Worm (Caenorhabditis elegans) whole organism, L2 larva: Measurements from ENCODE around the gene orc-5.

Experiments used
- C34F6.9 ChIP-seq: fragments of 150-350 bp; optimal IDR thresholded peaks from 2 replicates; lab custom pipeline; 2014; ENCODE audit warnings: missing biosample characterization, missing genetic modification characterization
- R02D3.7 ChIP-seq: fragments of 150-350 bp; optimal IDR thresholded peaks from 2 replicates; lab custom pipeline; 2014; ENCODE audit warnings: missing biosample characterization, missing genetic modification characterization
- Y55F3AM.14 ChIP-seq: fragments of 200-800 bp; sonication (Bioruptor generic); optimal IDR thresholded peaks from 2 replicates; lab custom pipeline; 2018; ENCODE audit warnings: mild to moderate bottlenecking, missing genetic modification characterization, missing compliant biosample characterization
- alr-1 ChIP-seq: fragments of 150-350 bp; optimal IDR thresholded peaks from 2 replicates; lab custom pipeline; 2014; ENCODE audit warnings: missing biosample characterization, missing genetic modification characterization
- aly-2 ChIP-seq: fragments of 150-350 bp; optimal IDR thresholded peaks from 2 replicates; lab custom pipeline; 2014; ENCODE audit warnings: missing biosample characterization, missing genetic modification characterization
- ama-1 ChIP-seq: fragments of 150-350 bp; optimal IDR thresholded peaks from 2 replicates; lab custom pipeline; 2018; ENCODE audit warnings: inconsistent platforms
- blmp-1 ChIP-seq: sonication (generic microtip); optimal IDR thresholded peaks from 2 replicates; lab custom pipeline; 2017; ENCODE audit warnings: missing genetic modification characterization, mild to moderate bottlenecking, missing compliant biosample characterization, antibody characterized with exemption, moderate library complexity; ENCODE audit not compliant: insufficient read depth
- ceh-16 ChIP-seq: fragments of 150-350 bp; optimal IDR thresholded peaks from 2 replicates; lab custom pipeline; 2014; ENCODE audit warnings: missing biosample characterization, missing genetic modification characterization
- crh-2 ChIP-seq: sonication (generic microtip); optimal IDR thresholded peaks from 2 replicates; lab custom pipeline; 2017; ENCODE audit warnings: missing biosample characterization, missing genetic modification characterization
- dmd-4 ChIP-seq: sonication (generic microtip); optimal IDR thresholded peaks from 2 replicates; lab custom pipeline; 2017; ENCODE audit warnings: missing biosample characterization, missing genetic modification characterization
- egl-27 ChIP-seq: sonication (generic microtip); optimal IDR thresholded peaks from 3 replicates; lab custom pipeline; 2017; ENCODE audit warnings: missing biosample characterization, missing genetic modification reagents, missing genetic modification characterization
- elt-1 ChIP-seq: fragments of 150-350 bp; optimal IDR thresholded peaks from 2 replicates; lab custom pipeline; 2014; ENCODE audit warnings: missing biosample characterization, missing genetic modification characterization
- elt-3 ChIP-seq: sonication (generic microtip); optimal IDR thresholded peaks from 2 replicates; lab custom pipeline; 2017; ENCODE audit warnings: missing biosample characterization, missing genetic modification characterization
- gmeb-1 ChIP-seq: fragments of 150-350 bp; optimal IDR thresholded peaks from 2 replicates; lab custom pipeline; 2014; ENCODE audit warnings: missing biosample characterization, missing genetic modification characterization
- lin-13 ChIP-seq: fragments of 150-350 bp; optimal IDR thresholded peaks from 2 replicates; lab custom pipeline; 2014; ENCODE audit warnings: missing biosample characterization, missing genetic modification reagents, missing genetic modification characterization
- lsy-2 ChIP-seq, 2 experiments: fragments of 150-350 bp in 1 of 2; sonication (generic microtip) in 1 of 2; optimal IDR thresholded peaks; 2 replicates each; lab custom pipeline; 2014 to 2017; ENCODE audit warnings: missing biosample characterization in 2 of 2, missing genetic modification characterization in 2 of 2
- mab-5 ChIP-seq: fragments of 150-350 bp; optimal IDR thresholded peaks from 2 replicates; lab custom pipeline; 2014; ENCODE audit warnings: missing biosample characterization, missing genetic modification characterization
- mbf-1 ChIP-seq: sonication (generic microtip); optimal IDR thresholded peaks from 2 replicates; lab custom pipeline; 2017; ENCODE audit warnings: missing biosample characterization, missing genetic modification characterization
- nhr-11 ChIP-seq: fragments of 150-350 bp; optimal IDR thresholded peaks from 2 replicates; lab custom pipeline; 2014; ENCODE audit warnings: missing biosample characterization, missing genetic modification characterization
- nhr-21 ChIP-seq: fragments of 150-350 bp; optimal IDR thresholded peaks from 2 replicates; lab custom pipeline; 2014; ENCODE audit warnings: missing biosample characterization, missing genetic modification characterization
- nhr-23 ChIP-seq: fragments of 150-350 bp; optimal IDR thresholded peaks from 2 replicates; lab custom pipeline; 2014; ENCODE audit warnings: missing biosample characterization, missing genetic modification reagents, missing genetic modification characterization
- nhr-25 ChIP-seq: fragments of 150-350 bp; sonication (generic microtip); optimal IDR thresholded peaks from 3 replicates; lab custom pipeline; 2014; ENCODE audit warnings: missing biosample characterization, missing genetic modification characterization
- nhr-6 ChIP-seq: fragments of 150-350 bp; optimal IDR thresholded peaks from 2 replicates; lab custom pipeline; 2014; ENCODE audit warnings: missing biosample characterization, missing genetic modification characterization
- peb-1 ChIP-seq: fragments of 150-350 bp; optimal IDR thresholded peaks from 2 replicates; lab custom pipeline; 2014; ENCODE audit warnings: missing biosample characterization, missing genetic modification characterization
- sem-4 ChIP-seq: fragments of 150-350 bp; optimal IDR thresholded peaks from 2 replicates; lab custom pipeline; 2014; ENCODE audit warnings: missing biosample characterization, missing genetic modification reagents, missing genetic modification characterization
- sma-3 ChIP-seq: sonication (generic microtip); optimal IDR thresholded peaks from 2 replicates; lab custom pipeline; 2016; ENCODE audit warnings: missing genetic modification reagents, missing genetic modification characterization, missing compliant biosample characterization
- sma-9 ChIP-seq, 2 experiments: fragments of 150-350 bp in 1 of 2; sonication (generic microtip) in 1 of 2; optimal IDR thresholded peaks; 2 replicates each; lab custom pipeline; 2014 to 2016; ENCODE audit warnings: missing genetic modification characterization in 2 of 2, mild to moderate bottlenecking in 1 of 2, missing biosample characterization in 1 of 2, missing compliant biosample characterization in 1 of 2, missing genetic modification reagents in 1 of 2, moderate library complexity in 1 of 2
- snpc-4 ChIP-seq: fragments of 150-350 bp; optimal IDR thresholded peaks from 2 replicates; lab custom pipeline; 2014; ENCODE audit warnings: missing biosample characterization, missing genetic modification characterization
- ztf-1 ChIP-seq: fragments of 200-800 bp; sonication (Bioruptor generic); conservative IDR thresholded peaks from 2 replicates; pipeline ENCODE4 v1.3.6; 2022; ENCODE audit warnings: missing genetic modification characterization, missing compliant biosample characterization
- ztf-11 ChIP-seq: sonication (generic microtip); optimal IDR thresholded peaks from 2 replicates; lab custom pipeline; 2017; ENCODE audit warnings: missing biosample characterization, missing genetic modification characterization
- ztf-4 ChIP-seq: fragments of 150-350 bp; optimal IDR thresholded peaks from 2 replicates; lab custom pipeline; 2014; ENCODE audit warnings: missing biosample characterization, missing genetic modification characterization

Gene orc-5

DNA sequence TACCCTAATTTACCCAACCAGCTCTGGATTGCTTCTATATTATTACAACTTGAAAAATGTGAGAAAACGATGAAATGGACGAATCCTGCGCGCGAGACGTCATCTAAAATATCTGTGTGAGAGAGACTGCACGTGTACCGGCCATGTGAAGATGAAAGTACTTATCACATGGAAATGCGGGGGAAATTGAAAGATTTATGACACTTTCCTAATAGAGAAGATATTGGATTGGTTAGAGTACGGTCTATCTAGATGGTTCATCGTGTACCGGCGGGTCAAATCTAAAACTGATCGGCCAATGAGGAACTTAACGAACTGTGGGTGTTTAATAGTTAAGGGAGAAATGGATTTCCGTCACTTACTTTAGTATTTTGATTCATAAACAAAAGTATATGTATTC, 47.6 kb upstream of the orc-5 start (continued):
- TF ChIP-seq elt-1 (tag; lab: Kevin White, UChicago) (no peak), Y55F3AM.14 (GFP tag; lab: Kevin White, UChicago) (peak; percentile 5), ztf-4 (tag; lab: Kevin White, UChicago) (no peak), sem-4 (no peak), dmd-4 (tag; lab: Kevin White, UChicago) (no peak), nhr-11 (tag; lab: Kevin White, UChicago) (no peak), snpc-4 (tag; lab: Kevin White, UChicago) (no peak), nhr-21 (peak; percentile 92), ceh-16 (tag; lab: Kevin White, UChicago) (no peak), sma-3 (GFP tag; lab: Kevin White, UChicago) (peak; percentile 82), egl-27 (tag; lab: Kevin White, UChicago) (peak; percentile 48), alr-1 (no peak), ama-1 (lab: Kevin White, UChicago) (no peak), mbf-1 (tag; lab: Kevin White, UChicago) (no peak), R02D3.7 (tag; lab: Kevin White, UChicago) (no peak), lin-13 (GFP tag; lab: Kevin White, UChicago) (no peak), crh-2 (peak; percentile 35)

DNA sequence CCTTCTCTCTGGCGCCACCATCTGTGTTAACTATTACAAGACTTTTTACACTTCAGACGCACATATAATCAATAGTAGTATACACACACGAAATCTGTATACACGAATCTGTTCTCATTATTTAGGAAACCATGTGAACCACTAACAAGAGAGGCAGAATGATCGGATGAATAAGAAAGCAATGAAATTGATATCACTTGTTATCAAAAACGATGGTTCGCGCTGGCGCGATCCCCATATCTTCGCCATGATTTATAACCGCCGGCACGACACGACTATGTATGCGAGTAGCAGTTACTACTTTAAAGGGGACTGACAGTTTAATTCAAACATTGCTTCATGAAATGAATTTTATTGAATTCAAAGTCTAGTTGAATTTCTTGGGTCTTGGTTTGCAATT, 47.0 kb upstream of the orc-5 start:
- TF ChIP-seq R02D3.7 (tag; lab: Kevin White, UChicago) (no peak), sma-9 (GFP tag; optimal IDR thresholded peaks at IDR 0.05; lab: Kevin White, UChicago) (peak; percentile 77), sma-9 (tag; optimal IDR thresholded peaks at IDR 0.05; lab: Kevin White, UChicago) (no peak), nhr-21 (peak; percentile 31)

DNA sequence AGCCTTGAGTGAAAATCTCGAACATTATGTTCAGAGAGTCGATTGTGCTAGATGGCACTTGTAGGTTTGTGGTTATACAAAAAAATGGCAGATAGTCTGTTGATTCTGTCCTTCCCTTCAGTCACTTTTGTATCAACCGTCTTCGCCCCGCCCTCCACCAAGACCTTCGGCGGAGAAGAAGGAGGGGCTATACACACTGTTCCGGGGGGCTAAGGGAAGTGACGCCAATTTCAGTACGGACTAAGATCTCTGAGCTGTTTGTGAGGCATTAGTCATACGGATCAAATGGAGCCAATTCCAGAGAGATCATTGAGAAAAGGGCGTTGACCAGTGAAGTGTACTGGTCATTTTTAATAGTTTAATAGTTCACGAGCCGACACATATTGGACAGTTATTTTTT, 46.2 kb upstream of the orc-5 start, which contains the start of gene swt-3:
swt-3 (minus strand) TSS at position 101 of the 400 bp plus-strand sequence.
- TF ChIP-seq C34F6.9 (no peak), elt-3 (tag; lab: Kevin White, UChicago) (no peak), aly-2 (tag; lab: Kevin White, UChicago) (no peak), nhr-23 (tag; lab: Kevin White, UChicago) (no peak), peb-1 (no peak)

- no peak for TF ChIP-seq lsy-2 (tag; optimal IDR thresholded peaks at IDR 0.05; lab: Kevin White, UChicago)
- no peak for TF ChIP-seq ztf-1 (GFP tag; lab: Robert Waterston, UW)
- no peak for TF ChIP-seq crh-2
- no peak for TF ChIP-seq mab-5
- no peak for TF ChIP-seq dmd-4 (tag; lab: Kevin White, UChicago)
- TF ChIP-seq snpc-4 (tag; lab: Kevin White, UChicago): no peak
Observed at ce11 chrIV:10779328-10779727, 44.9 kb upstream of the orc-5 start.

DNA sequence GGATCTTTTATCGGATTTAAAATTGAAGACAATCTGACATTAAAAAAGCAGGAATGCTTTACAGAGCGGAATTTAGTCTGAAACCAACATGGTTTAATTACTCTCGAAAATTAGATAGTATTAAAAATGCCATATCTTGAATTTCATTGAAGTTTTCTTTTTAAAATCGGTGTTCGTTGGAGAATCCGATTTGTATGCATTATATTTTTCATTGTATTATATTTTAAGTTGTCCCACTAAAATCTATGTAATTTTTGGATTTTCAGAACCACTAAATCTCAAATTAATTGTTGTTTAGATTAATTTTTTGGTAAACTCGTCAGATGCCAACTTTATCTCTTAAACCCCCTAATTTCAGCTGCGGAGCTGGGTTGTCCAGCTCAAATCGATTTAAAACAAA, 44.2 kb upstream of the orc-5 start:
- peak; percentile 16 for TF ChIP-seq nhr-25 (tag; lab: Kevin White, UChicago)
- no peak for TF ChIP-seq ztf-11 (tag; lab: Kevin White, UChicago)

DNA sequence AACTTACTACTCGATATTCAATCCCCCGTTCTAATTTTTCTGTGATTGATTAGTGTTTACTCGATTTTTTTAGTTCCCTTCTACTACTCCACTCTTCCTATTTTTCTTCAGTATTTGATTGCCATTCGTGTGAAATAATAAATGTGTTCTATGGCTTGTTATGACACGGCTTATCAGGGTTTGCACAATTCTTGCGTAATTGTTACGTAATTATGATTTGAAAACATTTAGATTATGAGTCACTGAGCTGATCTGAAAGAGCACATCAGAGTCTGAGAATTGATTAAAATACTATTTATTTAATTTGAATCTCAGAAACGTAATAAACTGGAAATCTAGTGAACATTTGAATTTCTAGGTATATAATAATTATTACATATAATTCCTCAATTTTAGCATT, 43.2 kb upstream of the orc-5 start:
- TF ChIP-seq snpc-4 (tag; lab: Kevin White, UChicago) (no peak), Y55F3AM.14 (GFP tag; lab: Kevin White, UChicago) (no peak), gmeb-1 (no peak), nhr-6 (tag; lab: Kevin White, UChicago) (no peak), ama-1 (lab: Kevin White, UChicago) (no peak)

- TF ChIP-seq ztf-11 (tag; lab: Kevin White, UChicago) (no peak), ama-1 (lab: Kevin White, UChicago) (no peak), sma-9 (GFP tag; optimal IDR thresholded peaks at IDR 0.05; lab: Kevin White, UChicago) (peak; percentile 74), sma-9 (tag; optimal IDR thresholded peaks at IDR 0.05; lab: Kevin White, UChicago) (no peak), nhr-21 (peak; percentile 2), blmp-1 (tag; lab: Kevin White, UChicago) (peak; percentile 77), nhr-25 (tag; lab: Kevin White, UChicago) (peak; percentile 48), sma-3 (GFP tag; lab: Kevin White, UChicago) (peak; percentile 73), lsy-2 (tag; optimal IDR thresholded peaks at IDR 0.05; lab: Kevin White, UChicago) (no peak)
Observed at ce11 chrIV:10777076-10777475, 42.7 kb upstream of the orc-5 start.
